Worm (Caenorhabditis elegans) whole organism, late embryonic: ENCODE results near the gene gcy-11.

Source experiments
- C38D4.7 ChIP-seq: fragments of 200-800 bp; sonication (Bioruptor generic); optimal IDR thresholded peaks from 2 replicates; lab custom pipeline; 2018; ENCODE audit warnings: mild to moderate bottlenecking, missing genetic modification characterization, moderate library complexity, missing compliant biosample characterization
- K02D7.2 ChIP-seq: sonication (generic microtip); optimal IDR thresholded peaks from 2 replicates; lab custom pipeline; 2017; ENCODE audit warnings: mild to moderate bottlenecking, missing genetic modification characterization, missing compliant biosample characterization
- T23F11.4 ChIP-seq: fragments of 200-800 bp; sonication (Bioruptor generic); optimal IDR thresholded peaks from 2 replicates; lab custom pipeline; 2018; ENCODE audit warnings: mild to moderate bottlenecking, missing genetic modification characterization, missing compliant biosample characterization
- Y22D7AL.16 ChIP-seq: sonication (generic microtip); optimal IDR thresholded peaks from 2 replicates; lab custom pipeline; 2016; ENCODE audit warnings: missing genetic modification characterization, missing compliant biosample characterization
- ahr-1 ChIP-seq: sonication (generic microtip); optimal IDR thresholded peaks from 2 replicates; lab custom pipeline; 2016; ENCODE audit warnings: missing genetic modification characterization, missing compliant biosample characterization
- ama-1 ChIP-seq: fragments of 150-350 bp; optimal IDR thresholded peaks from 2 replicates; lab custom pipeline; 2014
- ceh-19 ChIP-seq: fragments of 200-800 bp; sonication (Bioruptor generic); optimal IDR thresholded peaks from 2 replicates; lab custom pipeline; 2018; ENCODE audit warnings: mild to moderate bottlenecking, missing genetic modification characterization, missing compliant biosample characterization
- ceh-2 ChIP-seq: sonication (generic microtip); optimal IDR thresholded peaks from 2 replicates; lab custom pipeline; 2016; ENCODE audit warnings: missing genotype, missing genetic modification characterization, missing compliant biosample characterization
- ceh-22 ChIP-seq: sonication (generic microtip); optimal IDR thresholded peaks from 2 replicates; lab custom pipeline; 2017; ENCODE audit warnings: missing biosample characterization, missing genetic modification characterization
- ceh-30 ChIP-seq: fragments of 150-350 bp; optimal IDR thresholded peaks from 2 replicates; lab custom pipeline; 2014; ENCODE audit warnings: missing biosample characterization, missing genetic modification characterization
- ceh-31 ChIP-seq: sonication (generic microtip); optimal IDR thresholded peaks from 2 replicates; lab custom pipeline; 2016; ENCODE audit warnings: missing genetic modification characterization, missing compliant biosample characterization
- ceh-6 ChIP-seq: fragments of 200-800 bp; sonication (Bioruptor generic); optimal IDR thresholded peaks from 2 replicates; lab custom pipeline; 2018; ENCODE audit warnings: mild to moderate bottlenecking, missing genetic modification characterization, missing compliant biosample characterization
- ceh-9 ChIP-seq: sonication (generic microtip); optimal IDR thresholded peaks from 2 replicates; lab custom pipeline; 2016; ENCODE audit warnings: mild to moderate bottlenecking, missing genetic modification characterization, inconsistent platforms, missing compliant biosample characterization
- che-1 ChIP-seq: sonication (generic microtip); optimal IDR thresholded peaks from 2 replicates; lab custom pipeline; 2016; ENCODE audit warnings: mild to moderate bottlenecking, missing genetic modification characterization, missing compliant biosample characterization
- elt-2 ChIP-seq: sonication (generic microtip); optimal IDR thresholded peaks from 2 replicates; lab custom pipeline; 2016; ENCODE audit warnings: missing genetic modification reagents, missing genetic modification characterization, missing compliant biosample characterization
- elt-4 ChIP-seq: sonication (generic microtip); optimal IDR thresholded peaks from 2 replicates; lab custom pipeline; 2016; ENCODE audit warnings: missing genetic modification characterization, missing compliant biosample characterization
- eyg-1 ChIP-seq: sonication (generic microtip); optimal IDR thresholded peaks from 2 replicates; lab custom pipeline; 2016; ENCODE audit warnings: missing genotype, missing genetic modification characterization, missing compliant biosample characterization
- fax-1 ChIP-seq: sonication (generic microtip); optimal IDR thresholded peaks from 2 replicates; lab custom pipeline; 2016; ENCODE audit warnings: missing genotype, missing genetic modification characterization, missing compliant biosample characterization
- fkh-10 ChIP-seq: fragments of 150-350 bp; optimal IDR thresholded peaks from 2 replicates; lab custom pipeline; 2014; ENCODE audit warnings: missing biosample characterization, missing genetic modification reagents, missing genetic modification characterization
- hlh-13 ChIP-seq: fragments of 200-800 bp; sonication (Bioruptor generic); optimal IDR thresholded peaks from 2 replicates; lab custom pipeline; 2018; ENCODE audit warnings: mild to moderate bottlenecking, missing genetic modification characterization, missing compliant biosample characterization
- hlh-15 ChIP-seq: sonication (generic microtip); optimal IDR thresholded peaks from 2 replicates; lab custom pipeline; 2016; ENCODE audit warnings: missing genetic modification characterization, missing compliant biosample characterization
- hlh-30 ChIP-seq: sonication (generic microtip); optimal IDR thresholded peaks from 2 replicates; lab custom pipeline; 2017; ENCODE audit warnings: antibody characterized with exemption, missing genetic modification characterization, missing compliant biosample characterization; ENCODE audit not compliant: insufficient read depth
- hlh-6 ChIP-seq: sonication (generic microtip); optimal IDR thresholded peaks from 2 replicates; lab custom pipeline; 2016; ENCODE audit warnings: missing genotype, missing genetic modification characterization, missing compliant biosample characterization
- hlh-8 ChIP-seq: sonication (generic microtip); optimal IDR thresholded peaks from 2 replicates; lab custom pipeline; 2016; ENCODE audit warnings: missing genotype, missing genetic modification characterization, missing compliant biosample characterization
- lim-6 ChIP-seq: sonication (generic microtip); optimal IDR thresholded peaks from 2 replicates; lab custom pipeline; 2016; ENCODE audit warnings: missing genetic modification characterization, missing compliant biosample characterization
- madf-2 ChIP-seq: sonication (generic microtip); optimal IDR thresholded peaks from 2 replicates; lab custom pipeline; 2017; ENCODE audit warnings: missing genetic modification characterization, missing compliant biosample characterization
- nfya-1 ChIP-seq: sonication (generic microtip); optimal IDR thresholded peaks from 2 replicates; lab custom pipeline; 2017; ENCODE audit warnings: missing genetic modification characterization, mild to moderate bottlenecking, missing compliant biosample characterization, antibody characterized with exemption, moderate library complexity
- nhr-11 ChIP-seq: fragments of 150-350 bp; optimal IDR thresholded peaks from 2 replicates; lab custom pipeline; 2014; ENCODE audit warnings: missing biosample characterization, missing genetic modification characterization
- nhr-232 ChIP-seq: sonication (generic microtip); optimal IDR thresholded peaks from 2 replicates; lab custom pipeline; 2016; ENCODE audit warnings: missing genetic modification characterization, missing compliant biosample characterization
- odd-2 ChIP-seq: sonication (generic microtip); optimal IDR thresholded peaks from 2 replicates; lab custom pipeline; 2017; ENCODE audit warnings: antibody characterized with exemption, mild to moderate bottlenecking, missing genetic modification characterization, missing compliant biosample characterization
- pag-3 ChIP-seq: sonication (generic microtip); optimal IDR thresholded peaks from 2 replicates; lab custom pipeline; 2016; ENCODE audit warnings: missing compliant biosample characterization, missing genetic modification characterization, borderline replicate concordance
- pha-2 ChIP-seq: sonication (generic microtip); optimal IDR thresholded peaks from 2 replicates; lab custom pipeline; 2017; ENCODE audit warnings: mild to moderate bottlenecking, missing genetic modification characterization, missing compliant biosample characterization
- pqm-1 ChIP-seq: sonication (generic microtip); optimal IDR thresholded peaks from 2 replicates; lab custom pipeline; 2016; ENCODE audit warnings: missing genetic modification characterization, missing compliant biosample characterization
- pros-1 ChIP-seq: fragments of 150-350 bp; optimal IDR thresholded peaks from 2 replicates; lab custom pipeline; 2014; ENCODE audit warnings: missing biosample characterization, missing genetic modification reagents, missing genetic modification characterization
- rnt-1 ChIP-seq: sonication (generic microtip); optimal IDR thresholded peaks from 2 replicates; lab custom pipeline; 2016; ENCODE audit warnings: missing genetic modification characterization, missing compliant biosample characterization
- sdc-2 ChIP-seq: sonication (generic microtip); optimal IDR thresholded peaks from 2 replicates; lab custom pipeline; 2016; ENCODE audit warnings: missing genotype, missing genetic modification characterization, missing compliant biosample characterization
- sox-2 ChIP-seq: fragments of 200-800 bp; sonication (Bioruptor generic); IDR thresholded peaks from 2 replicates; pipeline ENCODE4 v1.3.6; 2022; ENCODE audit warnings: missing genetic modification reagents, missing genetic modification characterization, missing compliant biosample characterization
- tbx-7 ChIP-seq: sonication (generic microtip); optimal IDR thresholded peaks from 2 replicates; lab custom pipeline; 2016; ENCODE audit warnings: missing genotype, missing genetic modification characterization, missing compliant biosample characterization
- unc-42 ChIP-seq: sonication (generic microtip); optimal IDR thresholded peaks from 2 replicates; lab custom pipeline; 2016; ENCODE audit warnings: missing genotype, missing genetic modification characterization, missing compliant biosample characterization
- unc-55 ChIP-seq: sonication (generic microtip); optimal IDR thresholded peaks from 2 replicates; lab custom pipeline; 2017; ENCODE audit warnings: missing biosample characterization, missing genetic modification reagents, missing genetic modification characterization
- zip-5 ChIP-seq: sonication (generic microtip); optimal IDR thresholded peaks from 2 replicates; lab custom pipeline; 2016; ENCODE audit warnings: missing genetic modification characterization, missing compliant biosample characterization
- ztf-16 ChIP-seq: sonication (generic microtip); optimal IDR thresholded peaks from 2 replicates; lab custom pipeline; 2017; ENCODE audit warnings: missing genetic modification characterization, missing compliant biosample characterization

Gene gcy-11

DNA sequence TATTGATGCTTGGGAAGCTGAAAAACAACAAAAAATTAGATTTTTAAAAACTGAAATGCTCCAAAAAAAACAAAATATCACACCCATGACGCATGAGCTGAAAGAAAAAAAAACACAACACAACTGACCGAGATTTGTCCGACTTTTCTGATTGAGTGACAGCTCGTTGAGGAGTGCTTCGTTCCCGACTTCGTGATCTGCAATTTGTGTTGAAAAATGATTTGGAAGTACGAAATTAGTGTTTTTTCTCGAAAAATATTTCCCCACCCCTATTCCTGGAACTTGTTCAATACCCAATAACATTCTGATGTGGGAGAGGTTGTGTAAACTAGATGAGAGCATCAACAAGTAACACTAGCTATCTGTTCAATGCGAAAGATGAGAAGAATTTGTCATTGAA is 13.8 kb downstream of the gcy-11 start:
- TF ChIP-seq madf-2 (tag; lab: Kevin White, UChicago) (no peak), unc-55 (GFP tag; lab: Kevin White, UChicago) (peak; percentile 32)

- no peak for TF ChIP-seq T23F11.4 (GFP tag; lab: Kevin White, UChicago)
These were observed 16.8 kb downstream of the gcy-11 start for ce11 chrX:17038616-17039015.

DNA sequence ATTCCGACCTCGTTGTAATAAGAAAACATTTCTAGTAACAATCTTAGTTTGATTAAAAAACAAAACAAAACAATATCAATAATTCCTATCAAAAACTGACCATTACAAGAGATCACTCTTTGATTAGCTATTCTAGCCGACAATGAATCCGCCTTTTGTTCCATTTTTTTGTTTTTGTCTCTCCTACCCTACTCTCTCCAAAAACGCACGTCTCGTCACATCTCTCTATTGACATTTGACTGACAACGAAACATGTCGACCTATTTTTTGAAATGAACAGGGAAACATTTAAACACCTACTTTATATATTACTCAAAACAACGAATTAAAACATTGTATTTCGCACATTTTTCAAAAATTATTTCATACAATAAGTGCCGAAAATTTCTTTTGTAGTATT is 20.6 kb downstream of the gcy-11 start:
- TF ChIP-seq hlh-30 (tag; lab: Kevin White, UChicago) (no peak), zip-5 (no peak), unc-55 (GFP tag; lab: Kevin White, UChicago) (peak; percentile 42), pag-3 (no peak), C38D4.7 (GFP tag; lab: Kevin White, UChicago) (no peak), Y22D7AL.16 (tag; lab: Kevin White, UChicago) (no peak), sox-2 (no peak), elt-4 (no peak)

DNA sequence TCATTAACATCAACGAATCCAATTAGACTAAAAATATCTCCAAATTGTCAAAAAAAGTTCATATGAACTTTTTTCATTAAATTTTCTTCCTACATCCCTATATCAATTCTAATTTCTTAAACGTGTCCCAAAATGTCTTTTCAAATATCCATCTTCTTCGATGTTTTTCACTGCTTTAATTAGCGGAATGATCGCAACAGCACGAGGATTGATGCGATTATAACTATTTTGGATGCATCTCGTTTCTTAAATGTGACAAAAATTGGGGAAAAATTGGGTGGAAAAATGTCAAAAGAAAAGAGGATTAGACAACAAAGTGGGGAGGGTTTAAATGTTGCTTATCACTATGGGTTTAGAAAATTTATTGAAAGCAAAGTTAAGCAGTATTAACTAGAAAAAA is 21.2 kb downstream of the gcy-11 start:
- TF ChIP-seq ceh-22 (tag; lab: Kevin White, UChicago) (no peak), eyg-1 (tag; lab: Kevin White, UChicago) (no peak), pqm-1 (no peak), fkh-10 (no peak), ceh-19 (GFP tag; lab: Kevin White, UChicago) (no peak), unc-55 (GFP tag; lab: Kevin White, UChicago) (no peak), tbx-7 (tag; lab: Kevin White, UChicago) (no peak), fax-1 (no peak), T23F11.4 (GFP tag; lab: Kevin White, UChicago) (no peak), K02D7.2 (tag; lab: Kevin White, UChicago) (no peak)

- TF ChIP-seq ama-1 (lab: Kevin White, UChicago) (no peak), odd-2 (no peak), che-1 (tag; lab: Kevin White, UChicago) (peak; percentile 47), pqm-1 (peak; percentile 26), madf-2 (tag; lab: Kevin White, UChicago) (no peak), ceh-6 (GFP tag; lab: Kevin White, UChicago) (peak; percentile 30), hlh-13 (GFP tag; lab: Kevin White, UChicago) (no peak), tbx-7 (tag; lab: Kevin White, UChicago) (no peak), unc-42 (tag; lab: Kevin White, UChicago) (peak; percentile 34), ceh-22 (tag; lab: Kevin White, UChicago) (no peak), zip-5 (peak; percentile 6), nfya-1 (tag; lab: Kevin White, UChicago) (peak; percentile 72), nhr-11 (tag; lab: Kevin White, UChicago) (no peak), hlh-15 (tag; lab: Kevin White, UChicago) (no peak), ceh-9 (tag; lab: Kevin White, UChicago) (no peak), ceh-31 (tag; lab: Kevin White, UChicago) (peak; percentile 81), ceh-30 (tag; lab: Kevin White, UChicago) (peak; percentile 36), eyg-1 (tag; lab: Kevin White, UChicago) (peak; percentile 22), pha-2 (tag; lab: Kevin White, UChicago) (peak; percentile 30), ceh-19 (GFP tag; lab: Kevin White, UChicago) (peak; percentile 66), sox-2 (no peak), ahr-1 (tag; lab: Kevin White, UChicago) (no peak), ztf-16 (peak; percentile 52), sdc-2 (peak; percentile 73), nhr-232 (tag; lab: Kevin White, UChicago) (no peak), unc-55 (GFP tag; lab: Kevin White, UChicago) (peak; percentile 56), ceh-2 (tag; lab: Kevin White, UChicago) (peak; percentile 38), rnt-1 (peak; percentile 68), elt-2 (peak; percentile 42), pag-3 (no peak), hlh-8 (tag; lab: Kevin White, UChicago) (no peak), pros-1 (tag; lab: Kevin White, UChicago) (peak; percentile 34), lim-6 (tag; lab: Kevin White, UChicago) (no peak), K02D7.2 (tag; lab: Kevin White, UChicago) (peak; percentile 21), T23F11.4 (GFP tag; lab: Kevin White, UChicago) (peak; percentile 41), elt-4 (no peak), hlh-6 (tag; lab: Kevin White, UChicago) (no peak), fkh-10 (no peak)
These were observed 25.0 kb downstream of the gcy-11 start, which contains the start of gene ptrn-1 for ce11 chrX:17030169-17030914. ptrn-1 (minus strand) TSS chrX:17030219.
